Worm (Caenorhabditis elegans) whole organism, L4 larva: ENCODE data around the gene clec-62.
A peak's percentile ranks its signal among the peaks of the same experiment; 100 is the strongest.

Experiments
- F10B5.3 ChIP-seq: sonication (generic microtip); optimal IDR thresholded peaks from 2 replicates; lab custom pipeline; 2016; ENCODE audit warnings: mild to moderate bottlenecking, missing genetic modification characterization, missing compliant biosample characterization
- F37D6.2 ChIP-seq: sonication (generic microtip); optimal IDR thresholded peaks from 2 replicates; lab custom pipeline; 2016; ENCODE audit warnings: mild to moderate bottlenecking, missing genetic modification characterization, missing compliant biosample characterization
- F44E2.7 ChIP-seq: fragments of 200-800 bp; sonication (Bioruptor generic); IDR thresholded peaks from 2 replicates; pipeline ENCODE4 v2.1.2; 2022; ENCODE audit warnings: missing genetic modification characterization, missing compliant biosample characterization
- F49E8.2 ChIP-seq: sonication (generic microtip); optimal IDR thresholded peaks from 2 replicates; lab custom pipeline; 2016; ENCODE audit warnings: missing compliant biosample characterization, mild to moderate bottlenecking, missing genetic modification characterization, borderline replicate concordance
- R02D3.7 ChIP-seq: fragments of 150-350 bp; sonication (generic microtip); optimal IDR thresholded peaks from 3 replicates; lab custom pipeline; 2014; ENCODE audit warnings: missing biosample characterization, missing genetic modification characterization
- Y105C5A.15 ChIP-seq: fragments of 200-800 bp; sonication (Bioruptor generic); IDR thresholded peaks from 2 replicates; pipeline ENCODE4 v1.3.6; 2022; ENCODE audit warnings: missing genetic modification characterization, missing compliant biosample characterization
- Y48G9A.11 ChIP-seq: fragments of 200-800 bp; sonication (Bioruptor generic); IDR thresholded peaks from 2 replicates; pipeline ENCODE4 v1.3.6; 2022; ENCODE audit warnings: missing genetic modification reagents, missing genetic modification characterization, missing compliant biosample characterization
- Y5F2A.4 ChIP-seq: fragments of 200-800 bp; sonication (Bioruptor generic); optimal IDR thresholded peaks from 2 replicates; lab custom pipeline; 2018; ENCODE audit warnings: mild to moderate bottlenecking, missing genetic modification characterization, missing compliant biosample characterization
- ZK546.5 ChIP-seq, 2 experiments: sonication (generic microtip); optimal IDR thresholded peaks; 2 replicates each; lab custom pipeline; 2017; ENCODE audit warnings: missing biosample characterization in 2 of 2, missing genetic modification characterization in 2 of 2
- aha-1 ChIP-seq: fragments of 150-350 bp; peaks from one replicate; lab custom pipeline; 2014; ENCODE audit warnings: missing biosample characterization, missing genetic modification characterization
- ama-1 ChIP-seq: fragments of 150-350 bp; optimal IDR thresholded peaks from 2 replicates; lab custom pipeline; 2014; ENCODE audit warnings: inconsistent platforms, mixed read lengths
- ceh-62 ChIP-seq: sonication (generic microtip); optimal IDR thresholded peaks from 2 replicates; lab custom pipeline; 2017; ENCODE audit warnings: missing biosample characterization, missing genetic modification characterization
- ces-1 ChIP-seq: fragments of 150-350 bp; sonication (generic microtip); optimal IDR thresholded peaks from 4 replicates; lab custom pipeline; 2014; ENCODE audit warnings: missing biosample characterization, missing genetic modification reagents, missing genetic modification characterization
- cey-2 ChIP-seq: sonication (generic microtip); optimal IDR thresholded peaks from 3 replicates; lab custom pipeline; 2017; ENCODE audit warnings: missing genetic modification characterization, mild to moderate bottlenecking, missing compliant biosample characterization, antibody characterized with exemption, borderline replicate concordance; ENCODE audit not compliant: insufficient read depth
- ctbp-1 ChIP-seq: fragments of 200-800 bp; sonication (Bioruptor generic); IDR thresholded peaks from 2 replicates; pipeline ENCODE4 v1.3.6; 2022; ENCODE audit warnings: missing genetic modification reagents, missing genetic modification characterization, missing compliant biosample characterization
- daf-16 ChIP-seq, 3 experiments: sonication (generic microtip); optimal IDR thresholded peaks; 2 replicates each; lab custom pipeline; 2016 to 2017; ENCODE audit warnings: missing genetic modification characterization in 3 of 3, missing genetic modification reagents in 3 of 3, mild to moderate bottlenecking in 2 of 3, missing compliant biosample characterization in 2 of 3, missing biosample characterization in 1 of 3, moderate library complexity in 1 of 3
- dmd-6 ChIP-seq: fragments of 200-800 bp; sonication (Bioruptor generic); IDR thresholded peaks from 2 replicates; pipeline ENCODE4 v1.3.6; 2022; ENCODE audit warnings: missing genetic modification reagents, missing genetic modification characterization, missing compliant biosample characterization
- dmd-8 ChIP-seq: fragments of 200-800 bp; sonication (Bioruptor generic); IDR thresholded peaks from 2 replicates; pipeline ENCODE4 v1.3.6; 2022; ENCODE audit warnings: missing genetic modification characterization, missing compliant biosample characterization
- dve-1 ChIP-seq: sonication (generic microtip); optimal IDR thresholded peaks from 2 replicates; lab custom pipeline; 2017; ENCODE audit warnings: antibody characterized with exemption, mild to moderate bottlenecking, missing genetic modification characterization, missing compliant biosample characterization; ENCODE audit not compliant: insufficient read depth
- fkh-10 ChIP-seq: fragments of 150-350 bp; optimal IDR thresholded peaks from 2 replicates; lab custom pipeline; 2014; ENCODE audit warnings: missing biosample characterization, missing genetic modification reagents, missing genetic modification characterization
- hlh-11 ChIP-seq: fragments of 200-800 bp; sonication (Bioruptor generic); optimal IDR thresholded peaks from 2 replicates; lab custom pipeline; 2018; ENCODE audit warnings: mild to moderate bottlenecking, missing genetic modification characterization, missing compliant biosample characterization
- hlh-30 ChIP-seq: sonication (generic microtip); optimal IDR thresholded peaks from 2 replicates; lab custom pipeline; 2017; ENCODE audit warnings: antibody characterized with exemption, mild to moderate bottlenecking, missing genetic modification characterization, missing compliant biosample characterization; ENCODE audit not compliant: insufficient read depth
- lim-7 ChIP-seq: fragments of 200-800 bp; sonication (Bioruptor generic); IDR thresholded peaks from 2 replicates; pipeline ENCODE4 v1.3.6; 2022; ENCODE audit warnings: missing genetic modification characterization, missing compliant biosample characterization
- lsy-2 ChIP-seq, 2 experiments: fragments of 150-350 bp in 1 of 2; sonication (generic microtip) in 1 of 2; optimal IDR thresholded peaks; 2 replicates each; lab custom pipeline; 2014 to 2017; ENCODE audit warnings: missing biosample characterization in 2 of 2, missing genetic modification characterization in 2 of 2
- mep-1 ChIP-seq: fragments of 150-350 bp; sonication (generic microtip); optimal IDR thresholded peaks from 3 replicates; lab custom pipeline; 2014; ENCODE audit warnings: missing biosample characterization, missing genetic modification characterization
- mxl-3 ChIP-seq: fragments of 200-800 bp; sonication (Bioruptor generic); optimal IDR thresholded peaks from 2 replicates; lab custom pipeline; 2018; ENCODE audit warnings: mild to moderate bottlenecking, missing genetic modification characterization, missing compliant biosample characterization
- nhr-10 ChIP-seq: fragments of 150-350 bp; optimal IDR thresholded peaks from 2 replicates; lab custom pipeline; 2014; ENCODE audit warnings: missing biosample characterization, missing genetic modification characterization
- nhr-111 ChIP-seq: fragments of 200-800 bp; sonication (Bioruptor generic); optimal IDR thresholded peaks from 2 replicates; lab custom pipeline; 2018; ENCODE audit warnings: mild to moderate bottlenecking, missing genetic modification characterization, missing compliant biosample characterization
- nhr-237 ChIP-seq: sonication (generic microtip); optimal IDR thresholded peaks from 2 replicates; lab custom pipeline; 2017; ENCODE audit warnings: missing biosample characterization, missing genetic modification characterization
- nhr-28 ChIP-seq: fragments of 150-350 bp; optimal IDR thresholded peaks from 2 replicates; lab custom pipeline; 2014; ENCODE audit warnings: missing biosample characterization, missing genetic modification characterization
- nhr-41 ChIP-seq: fragments of 200-800 bp; sonication (Bioruptor generic); IDR thresholded peaks from 2 replicates; pipeline ENCODE4 v1.3.6; 2022; ENCODE audit warnings: missing genetic modification reagents, missing genetic modification characterization, missing compliant biosample characterization
- nhr-6 ChIP-seq: fragments of 150-350 bp; optimal IDR thresholded peaks from 2 replicates; lab custom pipeline; 2014; ENCODE audit warnings: missing biosample characterization, missing genetic modification characterization
- pha-4 ChIP-seq, 2 experiments: fragments of 150-350 bp in 1 of 2; fragments of 200-800 bp in 1 of 2; sonication (Bioruptor generic) in 1 of 2; IDR thresholded peaks in 1 of 2; optimal IDR thresholded peaks in 1 of 2; 2 replicates each; pipeline versions ENCODE4 v1.3.6 to Lab custom; 2014 to 2022; ENCODE audit warnings: missing genetic modification characterization in 2 of 2, missing genetic modification reagents in 2 of 2, missing biosample characterization in 1 of 2, missing compliant biosample characterization in 1 of 2
- php-3 ChIP-seq: fragments of 200-800 bp; sonication (Bioruptor generic); IDR thresholded peaks from 2 replicates; pipeline ENCODE4 v1.3.6; 2022; ENCODE audit warnings: missing genetic modification reagents, missing genetic modification characterization, missing compliant biosample characterization
- pqm-1 ChIP-seq: sonication (generic microtip); optimal IDR thresholded peaks from 2 replicates; lab custom pipeline; 2017; ENCODE audit warnings: missing biosample characterization, missing genetic modification characterization
- rbr-2 ChIP-seq: sonication (generic microtip); optimal IDR thresholded peaks from 2 replicates; lab custom pipeline; 2016; ENCODE audit warnings: missing genotype, missing genetic modification characterization, missing compliant biosample characterization
- saeg-2 ChIP-seq: fragments of 200-800 bp; sonication (Bioruptor generic); IDR thresholded peaks from 2 replicates; pipeline ENCODE4 v1.3.6; 2022; ENCODE audit warnings: missing genetic modification reagents, missing genetic modification characterization, missing compliant biosample characterization
- set-16 ChIP-seq: fragments of 200-800 bp; sonication (Bioruptor generic); IDR thresholded peaks from 2 replicates; pipeline ENCODE4 v1.3.6; 2022; ENCODE audit warnings: missing genetic modification reagents, missing genetic modification characterization, missing compliant biosample characterization
- snpc-1.2 ChIP-seq: fragments of 200-800 bp; sonication (Bioruptor generic); IDR thresholded peaks from 2 replicates; pipeline ENCODE4 v1.3.6; 2022; ENCODE audit warnings: missing genetic modification reagents, missing genetic modification characterization, missing compliant biosample characterization
- snpc-4 ChIP-seq: fragments of 150-350 bp; optimal IDR thresholded peaks from 2 replicates; lab custom pipeline; 2014; ENCODE audit warnings: missing biosample characterization, missing genetic modification characterization
- vab-7 ChIP-seq: fragments of 200-800 bp; sonication (Bioruptor generic); IDR thresholded peaks from 2 replicates; pipeline ENCODE4 v1.3.6; 2022; ENCODE audit warnings: missing genetic modification reagents, missing genetic modification characterization, missing compliant biosample characterization
- zag-1 ChIP-seq: fragments of 150-350 bp; optimal IDR thresholded peaks from 2 replicates; lab custom pipeline; 2014; ENCODE audit warnings: missing biosample characterization, missing genetic modification characterization
- zfp-2 ChIP-seq: sonication (generic microtip); optimal IDR thresholded peaks from 2 replicates; lab custom pipeline; 2016; ENCODE audit warnings: mild to moderate bottlenecking, missing genetic modification characterization, missing compliant biosample characterization
- zip-11 ChIP-seq: fragments of 200-800 bp; sonication (Bioruptor generic); IDR thresholded peaks from 2 replicates; pipeline ENCODE4 v1.3.6; 2022; ENCODE audit warnings: missing genetic modification characterization, missing compliant biosample characterization
- zip-2 ChIP-seq: fragments of 150-350 bp; optimal IDR thresholded peaks from 2 replicates; lab custom pipeline; 2014; ENCODE audit warnings: missing biosample characterization, missing genetic modification characterization
- ztf-11 ChIP-seq: fragments of 150-350 bp; optimal IDR thresholded peaks from 2 replicates; lab custom pipeline; 2014; ENCODE audit warnings: missing biosample characterization, missing genetic modification characterization

clec-62 gene

ce11 chrII:12895078-12895670 lies at the start of gene clec-62, which contains the start of gene clec-63:
Gene clec-62, minus strand, starts transcription at chrII:12895128.
Gene clec-63, plus strand, starts transcription at chrII:12895638.
- TF ChIP-seq nhr-28 = peak; percentile 73
- peak; percentile 56 for TF ChIP-seq php-3
- TF ChIP-seq ces-1 (GFP tag; lab: Kevin White, UChicago) = no peak
- TF ChIP-seq set-16 (GFP tag; lab: Robert Waterston, UW) = no peak
- TF ChIP-seq ceh-62 = no peak
- peak; percentile 95 for TF ChIP-seq pqm-1 (tag; lab: Kevin White, UChicago)
- no peak for TF ChIP-seq daf-16 (GFP tag; optimal IDR thresholded peaks at IDR 0.05; lab: Kevin White, UChicago)
- TF ChIP-seq daf-16 (tag; optimal IDR thresholded peaks at IDR 0.05; lab: Kevin White, UChicago) = peak; percentile 69
- TF ChIP-seq dve-1 (tag; lab: Kevin White, UChicago) = peak; percentile 64
- TF ChIP-seq dmd-6 (GFP tag; lab: Robert Waterston, UW) = peak; percentile 61
- TF ChIP-seq hlh-11 (tag; lab: Kevin White, UChicago) = peak; percentile 41
- no peak for TF ChIP-seq nhr-237 (tag; lab: Kevin White, UChicago)

ce11 chrII:12944587-12945126 lies 49.7 kb upstream of the clec-62 start:
- TF ChIP-seq vab-7 (peak; percentile 79; the same call in 1 of the 2 replicates), lsy-2 (tag; optimal IDR thresholded peaks at IDR 0.05; lab: Kevin White, UChicago) (peak; percentile 76 to 86), R02D3.7 (tag; lab: Kevin White, UChicago) (no peak), nhr-41 (GFP tag; lab: Robert Waterston, UW) (peak; percentile 89), Y48G9A.11 (GFP tag; lab: Robert Waterston, UW) (peak; percentile 90), zip-11 (no peak), ces-1 (GFP tag; lab: Kevin White, UChicago) (peak; percentile 4), nhr-237 (tag; lab: Kevin White, UChicago) (peak; percentile 31), F49E8.2 (tag; lab: Kevin White, UChicago) (peak; percentile 94), rbr-2 (tag; lab: Kevin White, UChicago) (peak; percentile 88), ceh-62 (no peak), fkh-10 (no peak), ctbp-1 (GFP tag; lab: Robert Waterston, UW) (peak; percentile 93), F44E2.7 (peak; percentile 84), mep-1 (peak; percentile 97), F10B5.3 (tag; lab: Kevin White, UChicago) (peak; percentile 88), dmd-8 (peak; percentile 71), zfp-2 (tag; lab: Kevin White, UChicago) (peak; percentile 83), nhr-28 (peak; percentile 72), ZK546.5 (tag; optimal IDR thresholded peaks at IDR 0.05; lab: Kevin White, UChicago) (no peak), Y5F2A.4 (GFP tag; lab: Kevin White, UChicago) (peak; percentile 49), snpc-4 (tag; lab: Kevin White, UChicago) (peak; percentile 97), aha-1 (tag; lab: Kevin White, UChicago) (peak; percentile 100), snpc-1.2 (GFP tag; lab: Robert Waterston, UW) (peak; percentile 84), zip-2 (tag; lab: Kevin White, UChicago) (peak; percentile 76), cey-2 (no peak), mxl-3 (GFP tag; lab: Kevin White, UChicago) (peak; percentile 90), ama-1 (peak; percentile 100), ztf-11 (tag; lab: Kevin White, UChicago) (no peak), hlh-11 (tag; lab: Kevin White, UChicago) (peak; percentile 95), hlh-30 (peak; percentile 93), zag-1 (tag; lab: Kevin White, UChicago) (no peak), saeg-2 (peak; percentile 84), lim-7 (peak; percentile 82), nhr-6 (peak; percentile 87), F37D6.2 (tag; lab: Kevin White, UChicago) (peak; percentile 82), Y105C5A.15 (GFP tag; lab: Robert Waterston, UW) (no peak; the same call in 1 of the 2 replicates), set-16 (GFP tag; lab: Robert Waterston, UW) (peak; percentile 100), pha-4 (GFP tag; IDR thresholded peaks at IDR 0.05; lab: Robert Waterston, UW) (peak; percentile 95), pha-4 (tag; optimal IDR thresholded peaks at IDR 0.05; lab: Kevin White, UChicago) (no peak), nhr-111 (peak; percentile 95), nhr-10 (peak; percentile 77)
